Worm (Caenorhabditis elegans) whole organism, L4/young adult: ENCODE data around the gene C15B12.2.

Experiments used
- W03F9.2 ChIP-seq: fragments of 150-350 bp; optimal IDR thresholded peaks from 2 replicates; lab custom pipeline; 2014; ENCODE audit warnings: missing biosample characterization, missing genetic modification characterization
- dao-5 ChIP-seq: sonication (generic microtip); optimal IDR thresholded peaks from 2 replicates; lab custom pipeline; 2016; ENCODE audit warnings: missing genotype, missing genetic modification characterization, moderate library complexity, missing compliant biosample characterization
- him-1 ChIP-seq: sonication (generic microtip); optimal IDR thresholded peaks from 2 replicates; lab custom pipeline; 2016; ENCODE audit warnings: missing genotype, missing genetic modification reagents, missing genetic modification characterization, missing compliant biosample characterization

- TF ChIP-seq dao-5 = no peak
- no peak for TF ChIP-seq W03F9.2
- TF ChIP-seq him-1 (tag; lab: Kevin White, UChicago) = no peak
Observed at ce11 chrX:6446564-6446963, 16.6 kb upstream of the C15B12.2 start, which contains the start of gene asp-14.
